Worm (Caenorhabditis elegans) whole organism, L3 larva: Measurements from ENCODE around the gene F54D10.9.
A peak's percentile ranks its signal among the peaks of the same experiment; 100 is the strongest.

Source experiments
- aly-2 ChIP-seq: fragments of 150-350 bp; optimal IDR thresholded peaks from 2 replicates; lab custom pipeline; 2014; ENCODE audit warnings: missing biosample characterization, missing genetic modification characterization
- ama-1 ChIP-seq: fragments of 150-350 bp; optimal IDR thresholded peaks from 2 replicates; lab custom pipeline; 2018
- ceh-16 ChIP-seq: sonication (generic microtip); optimal IDR thresholded peaks from 2 replicates; lab custom pipeline; 2017; ENCODE audit warnings: missing biosample characterization, missing genetic modification characterization
- ceh-82 ChIP-seq: fragments of 150-350 bp; optimal IDR thresholded peaks from 2 replicates; lab custom pipeline; 2014; ENCODE audit warnings: missing biosample characterization, missing genetic modification characterization
- ceh-9 ChIP-seq: sonication (generic microtip); optimal IDR thresholded peaks from 2 replicates; lab custom pipeline; 2018; ENCODE audit warnings: missing biosample characterization, missing genetic modification characterization
- egl-27 ChIP-seq: sonication (generic microtip); optimal IDR thresholded peaks from 4 replicates; lab custom pipeline; 2017; ENCODE audit warnings: missing biosample characterization, missing genetic modification reagents, missing genetic modification characterization
- elt-1 ChIP-seq: fragments of 150-350 bp; optimal IDR thresholded peaks from 2 replicates; lab custom pipeline; 2014; ENCODE audit warnings: missing biosample characterization, missing genetic modification characterization
- elt-2 ChIP-seq: sonication (generic microtip); optimal IDR thresholded peaks from 2 replicates; lab custom pipeline; 2016; ENCODE audit warnings: missing genetic modification reagents, mild to moderate bottlenecking, missing genetic modification characterization, missing compliant biosample characterization
- eor-1 ChIP-seq, 2 experiments: fragments of 150-350 bp; optimal IDR thresholded peaks; 2 replicates each; lab custom pipeline; 2014 to 2018; ENCODE audit warnings: missing biosample characterization in 2 of 2, missing genetic modification characterization in 2 of 2
- fkh-2 ChIP-seq: fragments of 150-350 bp; optimal IDR thresholded peaks from 2 replicates; lab custom pipeline; 2014; ENCODE audit warnings: missing biosample characterization, missing genetic modification reagents, missing genetic modification characterization
- fos-1 ChIP-seq: fragments of 150-350 bp; optimal IDR thresholded peaks from 2 replicates; lab custom pipeline; 2014; ENCODE audit warnings: missing biosample characterization, missing genetic modification characterization
- hmg-11 ChIP-seq: sonication (generic microtip); optimal IDR thresholded peaks from 2 replicates; lab custom pipeline; 2016; ENCODE audit warnings: missing genetic modification characterization, missing compliant biosample characterization
- jun-1 ChIP-seq: fragments of 150-350 bp; optimal IDR thresholded peaks from 2 replicates; lab custom pipeline; 2014; ENCODE audit warnings: missing biosample characterization, missing genetic modification reagents, missing genetic modification characterization
- lin-15B ChIP-seq: fragments of 150-350 bp; optimal IDR thresholded peaks from 2 replicates; lab custom pipeline; 2014; ENCODE audit warnings: missing biosample characterization, missing genetic modification characterization
- lin-39 ChIP-seq: fragments of 150-350 bp; optimal IDR thresholded peaks from 2 replicates; lab custom pipeline; 2018; ENCODE audit warnings: missing biosample characterization, missing genetic modification reagents, missing genetic modification characterization
- lsy-12 ChIP-seq: sonication (generic microtip); optimal IDR thresholded peaks from 2 replicates; lab custom pipeline; 2016; ENCODE audit warnings: mild to moderate bottlenecking, missing genetic modification characterization, missing compliant biosample characterization
- mml-1 ChIP-seq: fragments of 150-350 bp; sonication (generic microtip); optimal IDR thresholded peaks from 3 replicates; lab custom pipeline; 2014; ENCODE audit warnings: missing biosample characterization, missing genetic modification characterization
- nhr-25 ChIP-seq: sonication (generic microtip); optimal IDR thresholded peaks from 2 replicates; lab custom pipeline; 2017; ENCODE audit warnings: missing biosample characterization, missing genetic modification characterization
- nhr-43 ChIP-seq: sonication (generic microtip); optimal IDR thresholded peaks from 2 replicates; lab custom pipeline; 2016; ENCODE audit warnings: mild to moderate bottlenecking, missing genetic modification characterization, missing compliant biosample characterization; ENCODE audit not compliant: poor library complexity, severe bottlenecking
- pha-4 ChIP-seq: fragments of 150-350 bp; optimal IDR thresholded peaks from 2 replicates; lab custom pipeline; 2014; ENCODE audit warnings: missing biosample characterization, missing genetic modification reagents, missing genetic modification characterization
- pqm-1 ChIP-seq: fragments of 150-350 bp; optimal IDR thresholded peaks from 2 replicates; lab custom pipeline; 2017; ENCODE audit warnings: missing biosample characterization, missing genetic modification characterization, inconsistent platforms
- skn-1 ChIP-seq: fragments of 150-350 bp; optimal IDR thresholded peaks from 2 replicates; lab custom pipeline; 2014; ENCODE audit warnings: missing biosample characterization, missing genetic modification characterization
- tbx-2 ChIP-seq: sonication (generic microtip); optimal IDR thresholded peaks from 2 replicates; lab custom pipeline; 2016; ENCODE audit warnings: mild to moderate bottlenecking, missing genetic modification characterization, missing compliant biosample characterization
- unc-39 ChIP-seq: sonication (generic microtip); optimal IDR thresholded peaks from 4 replicates; lab custom pipeline; 2017; ENCODE audit warnings: missing biosample characterization, missing genetic modification characterization
- unc-62 ChIP-seq: fragments of 150-350 bp; sonication (generic microtip); optimal IDR thresholded peaks from 4 replicates; lab custom pipeline; 2014; ENCODE audit warnings: missing biosample characterization, missing genetic modification reagents, missing genetic modification characterization
- zag-1 ChIP-seq: fragments of 150-350 bp; optimal IDR thresholded peaks from 2 replicates; lab custom pipeline; 2014; ENCODE audit warnings: missing biosample characterization, missing genetic modification characterization
- ztf-11 ChIP-seq: fragments of 150-350 bp; optimal IDR thresholded peaks from 2 replicates; lab custom pipeline; 2014; ENCODE audit warnings: missing biosample characterization, missing genetic modification characterization
- ztf-4 ChIP-seq: fragments of 150-350 bp; optimal IDR thresholded peaks from 2 replicates; lab custom pipeline; 2014; ENCODE audit warnings: missing biosample characterization, missing genetic modification characterization

The F54D10.9 gene

DNA sequence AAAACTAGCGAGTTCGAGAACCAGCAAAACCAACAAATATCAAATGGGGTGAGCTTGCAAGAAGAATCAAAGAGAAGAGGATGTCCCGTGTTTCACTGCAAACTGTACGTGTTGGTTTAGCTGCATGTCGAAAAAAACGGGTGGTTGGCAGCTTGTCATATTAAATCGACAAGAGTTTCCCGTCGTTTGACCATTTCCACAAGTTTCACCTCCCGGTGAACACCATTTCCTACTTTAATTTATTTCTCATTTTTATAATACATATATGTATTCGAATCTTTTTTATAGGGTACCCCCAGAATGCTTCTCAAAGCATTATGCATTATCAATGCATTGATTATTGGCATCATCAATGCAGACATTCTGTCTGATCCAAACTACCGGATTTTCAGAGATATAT, 37.0 kb downstream of the F54D10.9 start, which contains the start of gene Y8A9A.2:
Gene Y8A9A.2 (plus strand): TSS at position 301 of the 400 bp plus-strand sequence.
- TF ChIP-seq egl-27 (tag; lab: Kevin White, UChicago): no peak
- no peak for TF ChIP-seq hmg-11 (tag; lab: Kevin White, UChicago)
- TF ChIP-seq aly-2 (tag; lab: Kevin White, UChicago): no peak
- no peak for TF ChIP-seq ceh-82
- TF ChIP-seq lin-15B (tag; lab: Kevin White, UChicago): no peak
- TF ChIP-seq pha-4: no peak
- TF ChIP-seq nhr-43 (tag; lab: Kevin White, UChicago): no peak
- no peak for TF ChIP-seq unc-62
- TF ChIP-seq nhr-25: no peak
- no peak for TF ChIP-seq ztf-11 (tag; lab: Kevin White, UChicago)
- TF ChIP-seq unc-39: no peak

- TF ChIP-seq hmg-11 (tag; lab: Kevin White, UChicago): no peak
- TF ChIP-seq ztf-4 (tag; lab: Kevin White, UChicago): no peak
Measured at ce11 chrII:3793336-3793735, 38.9 kb downstream of the F54D10.9 start, which contains the start of gene fbxb-99. fbxb-99 (minus strand) TSS chrII:3793436.

ce11 chrII:3788356-3788962, 43.8 kb downstream of the F54D10.9 start:
- TF ChIP-seq pqm-1 (tag; lab: Kevin White, UChicago): peak; percentile 7
- TF ChIP-seq zag-1 (tag; lab: Kevin White, UChicago): no peak
- TF ChIP-seq elt-2 (tag; lab: Kevin White, UChicago): peak; percentile 58

ce11 chrII:3787151-3787550, 45.1 kb downstream of the F54D10.9 start, which contains the start of gene T24E12.13:
T24E12.13 (plus strand) TSS chrII:3787451.
- TF ChIP-seq ztf-4 (tag; lab: Kevin White, UChicago) (no peak), ceh-82 (no peak), ama-1 (no peak), tbx-2 (tag; lab: Kevin White, UChicago) (no peak), mml-1 (tag; lab: Kevin White, UChicago) (no peak), unc-39 (no peak), nhr-25 (no peak), ceh-9 (tag; lab: Kevin White, UChicago) (no peak), unc-62 (no peak), eor-1 (tag; optimal IDR thresholded peaks at IDR 0.05; lab: Kevin White, UChicago) (no peak)

DNA sequence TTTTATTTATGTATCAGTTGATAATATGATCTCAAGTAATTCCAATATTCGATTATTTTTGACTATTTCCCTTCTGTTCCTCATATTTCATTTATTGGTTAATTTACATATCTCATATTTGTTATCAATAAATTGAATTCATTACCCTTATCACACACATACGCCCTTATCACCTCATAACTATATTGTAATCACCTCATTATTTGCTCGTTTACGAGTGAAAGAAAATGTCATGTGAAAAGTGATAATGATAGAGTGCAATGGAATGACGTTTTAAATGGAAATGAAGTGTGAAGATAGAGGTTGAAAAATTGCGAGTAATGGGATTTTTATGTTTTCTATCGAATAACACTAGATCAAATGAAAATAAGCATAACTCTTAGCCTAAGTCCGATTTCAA, 45.7 kb downstream of the F54D10.9 start:
- TF ChIP-seq pha-4: peak; percentile 92
- peak; percentile 35 for TF ChIP-seq skn-1
- peak; percentile 100 for TF ChIP-seq elt-2 (tag; lab: Kevin White, UChicago)
- TF ChIP-seq egl-27 (tag; lab: Kevin White, UChicago): peak; percentile 46
- peak; percentile 100 for TF ChIP-seq pqm-1 (tag; lab: Kevin White, UChicago)
- TF ChIP-seq fos-1: peak; percentile 63
- TF ChIP-seq fkh-2 (tag; lab: Kevin White, UChicago): no peak
- peak; percentile 96 for TF ChIP-seq jun-1 (tag; lab: Kevin White, UChicago)
- no peak for TF ChIP-seq ceh-16 (tag; lab: Kevin White, UChicago)

DNA sequence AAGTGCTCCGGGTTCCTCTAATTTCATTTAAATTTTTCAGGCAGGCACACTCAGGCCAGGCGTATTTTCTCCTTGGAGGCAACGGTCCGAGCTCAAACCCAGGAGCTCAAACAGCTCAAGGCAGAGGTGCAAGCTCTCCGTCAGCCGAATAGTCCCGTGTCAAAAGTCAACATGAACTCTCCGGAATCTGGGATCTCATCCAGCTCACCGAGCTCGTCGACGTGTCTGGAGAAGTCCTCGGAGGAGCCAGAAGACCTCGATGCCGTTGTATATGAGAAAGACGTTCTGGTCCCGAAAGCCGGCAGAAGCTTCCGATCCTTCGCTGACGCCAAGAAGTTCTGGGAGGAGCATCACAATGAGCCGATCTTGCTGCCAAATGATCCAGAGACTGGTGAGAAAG, 46.5 kb downstream of the F54D10.9 start:
- TF ChIP-seq eor-1 (tag; optimal IDR thresholded peaks at IDR 0.05; lab: Kevin White, UChicago): no peak
- no peak for TF ChIP-seq ceh-82
- TF ChIP-seq ama-1: no peak
- no peak for TF ChIP-seq lin-39 (tag; lab: Kevin White, UChicago)
- no peak for TF ChIP-seq pha-4
- TF ChIP-seq aly-2 (tag; lab: Kevin White, UChicago): no peak
- TF ChIP-seq ceh-9 (tag; lab: Kevin White, UChicago): no peak
- TF ChIP-seq ztf-4 (tag; lab: Kevin White, UChicago): no peak
- TF ChIP-seq fos-1: no peak
- no peak for TF ChIP-seq elt-1 (tag; lab: Kevin White, UChicago)
- TF ChIP-seq lsy-12 (tag; lab: Kevin White, UChicago): no peak

- no peak for TF ChIP-seq egl-27 (tag; lab: Kevin White, UChicago)
- no peak for TF ChIP-seq aly-2 (tag; lab: Kevin White, UChicago)
Measured at ce11 chrII:3785257-3785656, 47.0 kb downstream of the F54D10.9 start, which contains the start of gene T24E12.1. T24E12.1 (plus strand) TSS chrII:3785557.
